Worm (Caenorhabditis elegans) whole organism, L2 larva: ENCODE results near the gene Y38E10A.24.

Source experiments
- nhr-6 ChIP-seq: fragments of 150-350 bp; optimal IDR thresholded peaks from 2 replicates; lab custom pipeline; 2014; ENCODE audit warnings: missing biosample characterization, missing genetic modification characterization
- zag-1 ChIP-seq: fragments of 150-350 bp; optimal IDR thresholded peaks from 2 replicates; lab custom pipeline; 2014; ENCODE audit warnings: missing biosample characterization, missing genetic modification characterization

- TF ChIP-seq nhr-6 (tag; lab: Kevin White, UChicago) (no peak), zag-1 (no peak)
Observed at ce11 chrII:12655816-12656215, 23.0 kb upstream of the Y38E10A.24 start.
